Fruit fly (Drosophila melanogaster) whole organism, prepupa: ENCODE measurements around the gene CG12224.
A peak's percentile ranks its signal among the peaks of the same experiment; 100 is the strongest.

ENCODE experiments used
- Blimp-1 ChIP-seq: fragments of 200-800 bp; sonication (Bioruptor generic); optimal IDR thresholded peaks from 3 replicates; lab custom pipeline; 2017; ENCODE audit warnings: missing biosample characterization, missing genetic modification characterization, mild to moderate bottlenecking, moderate library complexity, missing genetic modification reagents
- CG10631 ChIP-seq: fragments of 200-800 bp; sonication (Bioruptor generic); optimal IDR thresholded peaks from 2 replicates; lab custom pipeline; 2016; ENCODE audit warnings: missing biosample characterization, missing genetic modification characterization
- CG10669 ChIP-seq: fragments of 200-800 bp; sonication (Bioruptor generic); optimal IDR thresholded peaks from 3 replicates; lab custom pipeline; 2018; ENCODE audit warnings: missing biosample characterization, mild to moderate bottlenecking, missing genetic modification characterization, moderate library complexity
- CG15336 ChIP-seq: fragments of 200-800 bp; sonication (Bioruptor generic); IDR thresholded peaks from 2 replicates; pipeline ENCODE4 v1.3.6; 2022; ENCODE audit warnings: missing biosample characterization, missing genetic modification characterization
- CG16779 ChIP-seq: fragments of 200-800 bp; sonication (Bioruptor generic); optimal IDR thresholded peaks from 3 replicates; lab custom pipeline; 2017; ENCODE audit warnings: missing biosample characterization, mild to moderate bottlenecking, missing genetic modification characterization
- CG3032 ChIP-seq: fragments of 200-800 bp; optimal IDR thresholded peaks from 2 replicates; lab custom pipeline; 2019; ENCODE audit warnings: missing biosample characterization, mild to moderate bottlenecking, missing genetic modification characterization, moderate library complexity
- CG31627 ChIP-seq: fragments of 200-800 bp; sonication (Bioruptor generic); optimal IDR thresholded peaks from 3 replicates; lab custom pipeline; 2016; ENCODE audit warnings: missing biosample characterization, missing genetic modification characterization
- CG34406 ChIP-seq: fragments of 200-800 bp; sonication (Bioruptor generic); optimal IDR thresholded peaks from 3 replicates; lab custom pipeline; 2016; ENCODE audit warnings: missing biosample characterization, missing genetic modification characterization
- CG3919 ChIP-seq: fragments of 200-800 bp; sonication (Bioruptor generic); optimal IDR thresholded peaks from 3 replicates; lab custom pipeline; 2016; ENCODE audit warnings: missing biosample characterization, missing genetic modification characterization
- CG4318 ChIP-seq: fragments of 200-800 bp; sonication (Bioruptor generic); optimal IDR thresholded peaks from 3 replicates; lab custom pipeline; 2017; ENCODE audit warnings: missing biosample characterization, mild to moderate bottlenecking, missing genetic modification characterization
- CG6163 ChIP-seq: fragments of 200-800 bp; sonication (Bioruptor generic); IDR thresholded peaks from 3 replicates; pipeline ENCODE4 v1.3.6; 2022; ENCODE audit warnings: missing biosample characterization, missing genetic modification characterization
- CG6276 ChIP-seq: fragments of 200-800 bp; sonication (Bioruptor generic); optimal IDR thresholded peaks from 2 replicates; lab custom pipeline; 2017; ENCODE audit warnings: missing biosample characterization, mild to moderate bottlenecking, missing genetic modification characterization
- CG6792 ChIP-seq: fragments of 200-800 bp; sonication (Bioruptor generic); optimal IDR thresholded peaks from 3 replicates; lab custom pipeline; 2016; ENCODE audit warnings: missing biosample characterization, missing genetic modification characterization
- CG6808 ChIP-seq: fragments of 200-800 bp; sonication (Bioruptor generic); optimal IDR thresholded peaks from 3 replicates; lab custom pipeline; 2017; ENCODE audit warnings: missing biosample characterization, missing genetic modification characterization, mild to moderate bottlenecking, moderate library complexity, missing genetic modification reagents
- CG8119 ChIP-seq: fragments of 200-800 bp; sonication (Bioruptor generic); IDR thresholded peaks from 3 replicates; pipeline ENCODE4 v1.3.6; 2022; ENCODE audit warnings: missing biosample characterization, missing genetic modification characterization
- CG8319 ChIP-seq: fragments of 200-800 bp; sonication (Bioruptor generic); optimal IDR thresholded peaks from 3 replicates; lab custom pipeline; 2016; ENCODE audit warnings: missing biosample characterization, missing genetic modification characterization
- Eip78C ChIP-seq: fragments of 200-800 bp; sonication (Bioruptor generic); peaks from one replicate; lab custom pipeline; 2016; ENCODE audit warnings: missing biosample characterization, missing genetic modification characterization
- Eip93F ChIP-seq: fragments of 200-800 bp; sonication (Bioruptor generic); optimal IDR thresholded peaks from 2 replicates; lab custom pipeline; 2016; ENCODE audit warnings: missing biosample characterization, mild to moderate bottlenecking, missing genetic modification characterization
- Ets21C ChIP-seq: fragments of 200-800 bp; sonication (Bioruptor generic); optimal IDR thresholded peaks from 3 replicates; lab custom pipeline; 2016; ENCODE audit warnings: missing biosample characterization, missing genetic modification characterization
- Gug ChIP-seq: fragments of 200-800 bp; sonication (Bioruptor generic); IDR thresholded peaks from 2 replicates; pipeline ENCODE4 v1.3.6; 2022; ENCODE audit warnings: missing biosample characterization, missing genetic modification characterization
- Hr38 ChIP-seq: sonication (Bioruptor generic); optimal IDR thresholded peaks from 2 replicates; lab custom pipeline; 2016; ENCODE audit warnings: missing biosample characterization, missing genetic modification characterization
- Hr39 ChIP-seq: fragments of 200-800 bp; sonication (Bioruptor generic); optimal IDR thresholded peaks from 2 replicates; lab custom pipeline; 2016; ENCODE audit warnings: missing biosample characterization, missing genetic modification characterization
- Lpt ChIP-seq: fragments of 200-800 bp; sonication (Bioruptor generic); optimal IDR thresholded peaks from 3 replicates; lab custom pipeline; 2016; ENCODE audit warnings: missing biosample characterization, missing genetic modification characterization
- Smox ChIP-seq: fragments of 200-800 bp; sonication (Bioruptor generic); optimal IDR thresholded peaks from 3 replicates; lab custom pipeline; 2016; ENCODE audit warnings: missing biosample characterization, missing genetic modification characterization
- Sox102F ChIP-seq: fragments of 200-800 bp; sonication (Bioruptor generic); optimal IDR thresholded peaks from 2 replicates; lab custom pipeline; 2016; ENCODE audit warnings: missing biosample characterization, mild to moderate bottlenecking, missing genetic modification characterization
- Sox14 ChIP-seq: fragments of 200-800 bp; sonication (Bioruptor generic); optimal IDR thresholded peaks from 3 replicates; lab custom pipeline; 2016; ENCODE audit warnings: missing biosample characterization, missing genetic modification characterization
- Sox15 ChIP-seq: fragments of 200-800 bp; sonication (Bioruptor generic); optimal IDR thresholded peaks from 3 replicates; lab custom pipeline; 2016; ENCODE audit warnings: missing biosample characterization, missing genetic modification characterization
- acj6 ChIP-seq: fragments of 200-800 bp; sonication (Bioruptor generic); optimal IDR thresholded peaks from 3 replicates; lab custom pipeline; 2016; ENCODE audit warnings: missing biosample characterization, missing genetic modification characterization
- cyc ChIP-seq: fragments of 200-800 bp; sonication (Bioruptor generic); optimal IDR thresholded peaks from 3 replicates; lab custom pipeline; 2016; ENCODE audit warnings: missing biosample characterization, missing genetic modification characterization
- dsx ChIP-seq: fragments of 200-800 bp; optimal IDR thresholded peaks from 3 replicates; lab custom pipeline; 2019; ENCODE audit warnings: missing biosample characterization, mild to moderate bottlenecking, missing genetic modification characterization, moderate library complexity; ENCODE audit not compliant: poor library complexity, severe bottlenecking
- esn ChIP-seq: fragments of 200-800 bp; sonication (Bioruptor generic); optimal IDR thresholded peaks from 2 replicates; lab custom pipeline; 2016; ENCODE audit warnings: missing biosample characterization, mild to moderate bottlenecking, missing genetic modification characterization, moderate library complexity
- fd59A ChIP-seq: fragments of 200-800 bp; sonication (Bioruptor generic); optimal IDR thresholded peaks from 2 replicates; lab custom pipeline; 2017; ENCODE audit warnings: missing biosample characterization, mild to moderate bottlenecking, missing genetic modification characterization, missing genetic modification reagents
- fd85E ChIP-seq: fragments of 200-800 bp; sonication (Bioruptor generic); optimal IDR thresholded peaks from 3 replicates; lab custom pipeline; 2016; ENCODE audit warnings: missing biosample characterization, missing genetic modification characterization
- fkh ChIP-seq: fragments of 200-800 bp; sonication (Bioruptor generic); optimal IDR thresholded peaks from 3 replicates; lab custom pipeline; 2017; ENCODE audit warnings: missing biosample characterization, mild to moderate bottlenecking, missing genetic modification characterization, moderate library complexity
- net ChIP-seq: fragments of 200-800 bp; sonication (Bioruptor generic); optimal IDR thresholded peaks from 3 replicates; lab custom pipeline; 2016; ENCODE audit warnings: missing biosample characterization, missing genetic modification characterization
- pdm3 ChIP-seq: fragments of 200-800 bp; sonication (Bioruptor generic); optimal IDR thresholded peaks from 3 replicates; lab custom pipeline; 2016; ENCODE audit warnings: missing biosample characterization, missing genetic modification characterization
- spab ChIP-seq: fragments of 200-800 bp; sonication (Bioruptor generic); optimal IDR thresholded peaks from 2 replicates; lab custom pipeline; 2017; ENCODE audit warnings: missing biosample characterization, mild to moderate bottlenecking, missing genetic modification characterization, missing genetic modification reagents
- svp ChIP-seq: fragments of 200-800 bp; sonication (Bioruptor generic); peaks from one replicate; lab custom pipeline; 2016; ENCODE audit warnings: missing biosample characterization, missing genetic modification characterization
- topi ChIP-seq: fragments of 200-800 bp; sonication (Bioruptor generic); optimal IDR thresholded peaks from 3 replicates; lab custom pipeline; 2016; ENCODE audit warnings: missing biosample characterization, missing genetic modification characterization

Gene CG12224

dm6 chr3R:12010202-12010824 is 28.5 kb upstream of the CG12224 start, which contains the start of the genes KLHL18 and GCC185 (continued):
- peak; percentile 80 for TF ChIP-seq topi
- peak; percentile 82 for TF ChIP-seq Ets21C
- no peak for TF ChIP-seq CG6276
- TF ChIP-seq CG10631 (GFP tag; lab: Kevin White, UChicago), result peak; percentile 91
- peak; percentile 38 for TF ChIP-seq spab
- no peak for TF ChIP-seq CG15336
- TF ChIP-seq pdm3 (GFP tag; lab: Kevin White, UChicago), result no peak
- TF ChIP-seq Sox15 (GFP tag; lab: Kevin White, UChicago), result peak; percentile 88
- no peak for TF ChIP-seq CG3919 (GFP tag; lab: Kevin White, UChicago)
- peak; percentile 27 for TF ChIP-seq fd59A
- peak; percentile 87 for TF ChIP-seq Hr39
- no peak for TF ChIP-seq CG16779
- peak; percentile 74 for TF ChIP-seq Lpt (GFP tag; lab: Kevin White, UChicago)
- no peak; the same call in 2 of the 3 replicates for TF ChIP-seq CG6163 (GFP tag; lab: Robert Waterston, UW)
- TF ChIP-seq Blimp-1 (GFP tag; lab: Kevin White, UChicago), result peak; percentile 6
- peak; percentile 49 for TF ChIP-seq net (GFP tag; lab: Kevin White, UChicago)
- TF ChIP-seq CG3032 (tag; lab: Kevin White, UChicago), result peak; percentile 87
- peak; percentile 94 for TF ChIP-seq svp (GFP tag; lab: Kevin White, UChicago)
- TF ChIP-seq CG6792 (GFP tag; lab: Kevin White, UChicago), result peak; percentile 67
- peak; percentile 37 for TF ChIP-seq CG6808

DNA sequence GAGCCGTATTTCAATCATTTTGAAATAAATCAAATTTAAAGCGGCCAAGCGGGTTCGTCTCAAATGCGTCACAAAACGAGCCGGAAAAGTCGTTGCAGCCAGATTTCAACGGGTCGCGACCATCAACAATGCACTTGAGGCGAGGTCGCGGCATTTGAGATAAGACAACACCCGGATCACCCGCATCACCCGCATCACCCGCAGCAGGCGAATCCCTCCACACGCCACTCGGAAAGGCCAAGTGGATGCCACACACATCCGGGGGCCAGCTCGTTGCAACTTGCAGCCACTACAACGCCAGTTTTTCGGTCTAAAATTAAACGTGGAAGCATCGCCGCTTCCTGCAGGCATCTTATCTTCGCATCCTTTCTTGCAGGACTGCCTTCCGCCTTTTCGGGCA is 24.6 kb upstream of the CG12224 start:
- TF ChIP-seq svp (GFP tag; lab: Kevin White, UChicago) (peak; percentile 64), acj6 (no peak), CG6163 (GFP tag; lab: Robert Waterston, UW) (0 out of 3 replicates have a peak, but pooled peaks have one; percentile 30)

DNA sequence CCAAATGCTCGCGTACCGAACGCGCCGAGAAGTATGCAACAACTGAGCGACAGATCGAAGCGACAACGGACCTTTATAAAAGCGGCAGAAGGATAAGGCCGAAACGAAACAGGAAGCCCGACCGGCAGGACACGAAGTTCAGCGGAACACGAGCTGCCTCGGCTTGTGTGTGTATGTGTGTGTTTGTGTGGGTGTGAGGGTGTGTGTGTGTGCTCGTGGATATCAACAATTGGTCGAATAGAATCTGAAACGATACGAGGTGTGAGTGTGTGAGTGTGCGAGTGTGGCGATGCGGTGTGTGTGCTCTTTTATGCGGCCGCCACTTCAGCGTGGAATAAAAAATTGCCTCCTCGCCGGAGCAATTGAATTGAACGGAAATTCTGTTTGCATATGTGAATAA is 23.6 kb upstream of the CG12224 start, which contains the start of gene Tk:
Gene Tk, minus strand, starts transcription at position 57 of the 400 bp plus-strand sequence.
- TF ChIP-seq Smox (GFP tag; lab: Kevin White, UChicago) (no peak), CG6808 (no peak), CG10631 (GFP tag; lab: Kevin White, UChicago) (no peak), Gug (GFP tag; lab: Robert Waterston, UW) (no peak), CG3919 (GFP tag; lab: Kevin White, UChicago) (no peak), CG8119 (GFP tag; lab: Robert Waterston, UW) (no peak), dsx (GFP tag; lab: Kevin White, UChicago) (no peak), CG3032 (tag; lab: Kevin White, UChicago) (no peak), Eip93F (GFP tag; lab: Kevin White, UChicago) (no peak), esn (GFP tag; lab: Kevin White, UChicago) (no peak)

- TF ChIP-seq Hr38 (GFP tag; lab: Kevin White, UChicago), result no peak
- peak; percentile 47 for TF ChIP-seq Eip78C
Observed at dm6 chr3R:11999074-11999473, 17.2 kb upstream of the CG12224 start, which contains the start of gene Ect3. TSS of gene Ect3 (plus strand) at chr3R:11999278.

- TF ChIP-seq fkh, result no peak
- no peak for TF ChIP-seq CG10669 (GFP tag; lab: Kevin White, UChicago)
- no peak for TF ChIP-seq Gug (GFP tag; lab: Robert Waterston, UW)
- no peak for TF ChIP-seq Ets21C
- no peak for TF ChIP-seq CG8319 (GFP tag; lab: Kevin White, UChicago)
- TF ChIP-seq Sox14 (GFP tag; lab: Kevin White, UChicago), result no peak
- TF ChIP-seq dsx (GFP tag; lab: Kevin White, UChicago), result no peak
- no peak for TF ChIP-seq CG3919 (GFP tag; lab: Kevin White, UChicago)
- no peak for TF ChIP-seq CG4318 (GFP tag; lab: Kevin White, UChicago)
- no peak for TF ChIP-seq pdm3 (GFP tag; lab: Kevin White, UChicago)
- no peak for TF ChIP-seq CG31627
- no peak for TF ChIP-seq CG34406 (GFP tag; lab: Kevin White, UChicago)
- TF ChIP-seq fd85E (GFP tag; lab: Kevin White, UChicago), result no peak
- TF ChIP-seq Sox102F (GFP tag; lab: Kevin White, UChicago), result no peak
- TF ChIP-seq cyc (GFP tag; lab: Kevin White, UChicago), result no peak
Observed at dm6 chr3R:11998130-11998529, 16.3 kb upstream of the CG12224 start.
